Worm (Caenorhabditis elegans) whole organism, L4/young adult: ENCODE measurements around the gene nsph-4.1.

Source experiments
- dao-5 ChIP-seq: sonication (generic microtip); optimal IDR thresholded peaks from 2 replicates; lab custom pipeline; 2016; ENCODE audit warnings: missing genotype, missing genetic modification characterization, moderate library complexity, missing compliant biosample characterization
- him-1 ChIP-seq: sonication (generic microtip); optimal IDR thresholded peaks from 2 replicates; lab custom pipeline; 2016; ENCODE audit warnings: missing genotype, missing genetic modification reagents, missing genetic modification characterization, missing compliant biosample characterization

ce11 chrIV:5206716-5207115 is 19.9 kb upstream of the nsph-4.1 start:
- no peak for TF ChIP-seq him-1 (tag; lab: Kevin White, UChicago)
- no peak for TF ChIP-seq dao-5 (tag; lab: Kevin White, UChicago)
